Worm (Caenorhabditis elegans) whole organism, L4 larva: ENCODE data around the gene C09E9.1.
A peak's percentile ranks its signal among the peaks of the same experiment; 100 is the strongest.

Experiments
- D1046.2 ChIP-seq: fragments of 200-800 bp; sonication (Bioruptor generic); IDR thresholded peaks from 2 replicates; pipeline ENCODE4 v1.3.6; 2022; ENCODE audit warnings: missing genetic modification characterization, missing compliant biosample characterization
- F10B5.3 ChIP-seq: sonication (generic microtip); optimal IDR thresholded peaks from 2 replicates; lab custom pipeline; 2016; ENCODE audit warnings: mild to moderate bottlenecking, missing genetic modification characterization, missing compliant biosample characterization
- F37D6.2 ChIP-seq: sonication (generic microtip); optimal IDR thresholded peaks from 2 replicates; lab custom pipeline; 2016; ENCODE audit warnings: mild to moderate bottlenecking, missing genetic modification characterization, missing compliant biosample characterization
- F44E2.7 ChIP-seq: fragments of 200-800 bp; sonication (Bioruptor generic); IDR thresholded peaks from 2 replicates; pipeline ENCODE4 v2.1.2; 2022; ENCODE audit warnings: missing genetic modification characterization, missing compliant biosample characterization
- F49E8.2 ChIP-seq: sonication (generic microtip); optimal IDR thresholded peaks from 2 replicates; lab custom pipeline; 2016; ENCODE audit warnings: missing compliant biosample characterization, mild to moderate bottlenecking, missing genetic modification characterization, borderline replicate concordance
- ZK546.5 ChIP-seq, 2 experiments: sonication (generic microtip); optimal IDR thresholded peaks; 2 replicates each; lab custom pipeline; 2017; ENCODE audit warnings: missing biosample characterization in 2 of 2, missing genetic modification characterization in 2 of 2
- aha-1 ChIP-seq: fragments of 150-350 bp; peaks from one replicate; lab custom pipeline; 2014; ENCODE audit warnings: missing biosample characterization, missing genetic modification characterization
- aly-2 ChIP-seq: sonication (generic microtip); optimal IDR thresholded peaks from 2 replicates; lab custom pipeline; 2018; ENCODE audit warnings: missing biosample characterization, missing genetic modification characterization
- ama-1 ChIP-seq: fragments of 150-350 bp; optimal IDR thresholded peaks from 2 replicates; lab custom pipeline; 2014; ENCODE audit warnings: inconsistent platforms, mixed read lengths
- attf-4 ChIP-seq: sonication (generic microtip); optimal IDR thresholded peaks from 3 replicates; lab custom pipeline; 2017; ENCODE audit warnings: missing biosample characterization, missing genetic modification characterization
- ceh-20 ChIP-seq: fragments of 200-800 bp; sonication (Bioruptor generic); IDR thresholded peaks from 2 replicates; pipeline ENCODE4 v1.3.6; 2022; ENCODE audit warnings: missing genetic modification reagents, missing genetic modification characterization, missing compliant biosample characterization
- ceh-28 ChIP-seq: fragments of 150-350 bp; optimal IDR thresholded peaks from 2 replicates; lab custom pipeline; 2014; ENCODE audit warnings: missing biosample characterization, missing genetic modification reagents, missing genetic modification characterization
- ceh-32 ChIP-seq: sonication (generic microtip); optimal IDR thresholded peaks from 2 replicates; lab custom pipeline; 2016; ENCODE audit warnings: mild to moderate bottlenecking, missing genetic modification characterization, missing compliant biosample characterization; ENCODE audit not compliant: poor library complexity
- ceh-62 ChIP-seq: sonication (generic microtip); optimal IDR thresholded peaks from 2 replicates; lab custom pipeline; 2017; ENCODE audit warnings: missing biosample characterization, missing genetic modification characterization
- daf-12 ChIP-seq: fragments of 150-350 bp; optimal IDR thresholded peaks from 2 replicates; lab custom pipeline; 2014; ENCODE audit warnings: missing biosample characterization, missing genetic modification reagents, missing genetic modification characterization
- daf-19 ChIP-seq: fragments of 200-800 bp; sonication (Bioruptor generic); conservative IDR thresholded peaks from 2 replicates; pipeline ENCODE4 v1.3.6; 2022; ENCODE audit warnings: missing genetic modification characterization, missing compliant biosample characterization
- daf-8 ChIP-seq: fragments of 200-800 bp; sonication (Bioruptor generic); IDR thresholded peaks from 2 replicates; pipeline ENCODE4 v1.3.6; 2022; ENCODE audit warnings: missing genetic modification characterization, missing compliant biosample characterization
- dmd-6 ChIP-seq: fragments of 200-800 bp; sonication (Bioruptor generic); IDR thresholded peaks from 2 replicates; pipeline ENCODE4 v1.3.6; 2022; ENCODE audit warnings: missing genetic modification reagents, missing genetic modification characterization, missing compliant biosample characterization
- dmd-9 ChIP-seq: fragments of 200-800 bp; sonication (Bioruptor generic); IDR thresholded peaks from 2 replicates; pipeline ENCODE4 v1.3.6; 2022; ENCODE audit warnings: missing genetic modification reagents, missing genetic modification characterization, missing compliant biosample characterization
- egl-27 ChIP-seq: sonication (generic microtip); optimal IDR thresholded peaks from 3 replicates; lab custom pipeline; 2017; ENCODE audit warnings: missing biosample characterization, missing genetic modification reagents, missing genetic modification characterization
- fkh-10 ChIP-seq: fragments of 150-350 bp; optimal IDR thresholded peaks from 2 replicates; lab custom pipeline; 2014; ENCODE audit warnings: missing biosample characterization, missing genetic modification reagents, missing genetic modification characterization
- gei-8 ChIP-seq: fragments of 200-800 bp; sonication (Bioruptor generic); optimal IDR thresholded peaks from 2 replicates; lab custom pipeline; 2018; ENCODE audit warnings: mild to moderate bottlenecking, missing genetic modification characterization, missing compliant biosample characterization
- hif-1 ChIP-seq, 2 experiments: sonication (generic microtip); optimal IDR thresholded peaks; 2 replicates each; lab custom pipeline; 2016 to 2017; ENCODE audit warnings: missing compliant biosample characterization in 2 of 2, missing genetic modification characterization in 2 of 2, missing genetic modification reagents in 2 of 2, missing genotype in 2 of 2, mild to moderate bottlenecking in 1 of 2
- hlh-30 ChIP-seq: sonication (generic microtip); optimal IDR thresholded peaks from 2 replicates; lab custom pipeline; 2017; ENCODE audit warnings: antibody characterized with exemption, mild to moderate bottlenecking, missing genetic modification characterization, missing compliant biosample characterization; ENCODE audit not compliant: insufficient read depth
- jun-1 ChIP-seq: fragments of 150-350 bp; optimal IDR thresholded peaks from 2 replicates; lab custom pipeline; 2014; ENCODE audit warnings: missing biosample characterization, missing genetic modification reagents, missing genetic modification characterization
- lin-13 ChIP-seq: fragments of 150-350 bp; optimal IDR thresholded peaks from 2 replicates; lab custom pipeline; 2014; ENCODE audit warnings: missing biosample characterization, missing genetic modification reagents, missing genetic modification characterization
- lsy-2 ChIP-seq, 2 experiments: fragments of 150-350 bp in 1 of 2; sonication (generic microtip) in 1 of 2; optimal IDR thresholded peaks; 2 replicates each; lab custom pipeline; 2014 to 2017; ENCODE audit warnings: missing biosample characterization in 2 of 2, missing genetic modification characterization in 2 of 2
- madf-5 ChIP-seq, 2 experiments: fragments of 200-800 bp; sonication (Bioruptor generic); IDR thresholded peaks; 2 replicates each; pipeline ENCODE4 v1.3.6; 2022; ENCODE audit warnings: missing compliant biosample characterization in 2 of 2, missing genetic modification characterization in 2 of 2
- madf-9 ChIP-seq: fragments of 200-800 bp; sonication (Bioruptor generic); conservative IDR thresholded peaks from 2 replicates; pipeline ENCODE4 v1.3.6; 2022; ENCODE audit warnings: missing genetic modification reagents, missing genetic modification characterization, missing compliant biosample characterization
- mep-1 ChIP-seq: fragments of 150-350 bp; sonication (generic microtip); optimal IDR thresholded peaks from 3 replicates; lab custom pipeline; 2014; ENCODE audit warnings: missing biosample characterization, missing genetic modification characterization
- mes-2 ChIP-seq: sonication (generic microtip); optimal IDR thresholded peaks from 2 replicates; lab custom pipeline; 2016; ENCODE audit warnings: missing genotype, mild to moderate bottlenecking, missing genetic modification characterization, missing compliant biosample characterization; ENCODE audit not compliant: poor library complexity, severe bottlenecking
- mxl-2 ChIP-seq: fragments of 200-800 bp; sonication (Bioruptor generic); conservative IDR thresholded peaks from 2 replicates; pipeline ENCODE4 v1.3.6; 2022; ENCODE audit warnings: missing genetic modification reagents, missing genetic modification characterization, missing compliant biosample characterization
- mxl-3 ChIP-seq: fragments of 200-800 bp; sonication (Bioruptor generic); optimal IDR thresholded peaks from 2 replicates; lab custom pipeline; 2018; ENCODE audit warnings: mild to moderate bottlenecking, missing genetic modification characterization, missing compliant biosample characterization
- nhr-10 ChIP-seq: fragments of 150-350 bp; optimal IDR thresholded peaks from 2 replicates; lab custom pipeline; 2014; ENCODE audit warnings: missing biosample characterization, missing genetic modification characterization
- nhr-102 ChIP-seq: sonication (generic microtip); optimal IDR thresholded peaks from 2 replicates; lab custom pipeline; 2016; ENCODE audit warnings: mild to moderate bottlenecking, missing genetic modification characterization, moderate library complexity, missing compliant biosample characterization
- nhr-111 ChIP-seq: fragments of 200-800 bp; sonication (Bioruptor generic); optimal IDR thresholded peaks from 2 replicates; lab custom pipeline; 2018; ENCODE audit warnings: mild to moderate bottlenecking, missing genetic modification characterization, missing compliant biosample characterization
- nhr-41 ChIP-seq: fragments of 200-800 bp; sonication (Bioruptor generic); IDR thresholded peaks from 2 replicates; pipeline ENCODE4 v1.3.6; 2022; ENCODE audit warnings: missing genetic modification reagents, missing genetic modification characterization, missing compliant biosample characterization
- nhr-48 ChIP-seq: sonication (generic microtip); optimal IDR thresholded peaks from 2 replicates; lab custom pipeline; 2016; ENCODE audit warnings: mild to moderate bottlenecking, missing genetic modification characterization, missing compliant biosample characterization
- nhr-6 ChIP-seq: fragments of 150-350 bp; optimal IDR thresholded peaks from 2 replicates; lab custom pipeline; 2014; ENCODE audit warnings: missing biosample characterization, missing genetic modification characterization
- nhr-76 ChIP-seq: fragments of 150-350 bp; optimal IDR thresholded peaks from 2 replicates; lab custom pipeline; 2014; ENCODE audit warnings: missing biosample characterization, missing genetic modification characterization
- php-3 ChIP-seq: fragments of 200-800 bp; sonication (Bioruptor generic); IDR thresholded peaks from 2 replicates; pipeline ENCODE4 v1.3.6; 2022; ENCODE audit warnings: missing genetic modification reagents, missing genetic modification characterization, missing compliant biosample characterization
- rbr-2 ChIP-seq: sonication (generic microtip); optimal IDR thresholded peaks from 2 replicates; lab custom pipeline; 2016; ENCODE audit warnings: missing genotype, missing genetic modification characterization, missing compliant biosample characterization
- set-16 ChIP-seq: fragments of 200-800 bp; sonication (Bioruptor generic); IDR thresholded peaks from 2 replicates; pipeline ENCODE4 v1.3.6; 2022; ENCODE audit warnings: missing genetic modification reagents, missing genetic modification characterization, missing compliant biosample characterization
- skn-1 ChIP-seq: fragments of 150-350 bp; optimal IDR thresholded peaks from 2 replicates; lab custom pipeline; 2014; ENCODE audit warnings: missing biosample characterization, missing genetic modification characterization
- snpc-1.2 ChIP-seq: fragments of 200-800 bp; sonication (Bioruptor generic); IDR thresholded peaks from 2 replicates; pipeline ENCODE4 v1.3.6; 2022; ENCODE audit warnings: missing genetic modification reagents, missing genetic modification characterization, missing compliant biosample characterization
- snpc-4 ChIP-seq: fragments of 150-350 bp; optimal IDR thresholded peaks from 2 replicates; lab custom pipeline; 2014; ENCODE audit warnings: missing biosample characterization, missing genetic modification characterization
- spr-1 ChIP-seq: sonication (generic microtip); optimal IDR thresholded peaks from 2 replicates; lab custom pipeline; 2016; ENCODE audit warnings: mild to moderate bottlenecking, missing genetic modification characterization, missing compliant biosample characterization
- tra-1 ChIP-seq: fragments of 200-800 bp; sonication (Bioruptor generic); IDR thresholded peaks from 2 replicates; pipeline ENCODE4 v1.3.6; 2022; ENCODE audit warnings: missing genetic modification reagents, missing genetic modification characterization, missing compliant biosample characterization
- unc-130 ChIP-seq: sonication (generic microtip); optimal IDR thresholded peaks from 2 replicates; lab custom pipeline; 2016; ENCODE audit warnings: missing genetic modification reagents, missing genetic modification characterization, missing compliant biosample characterization
- unc-39 ChIP-seq: sonication (generic microtip); optimal IDR thresholded peaks from 2 replicates; lab custom pipeline; 2017; ENCODE audit warnings: missing biosample characterization, missing genetic modification characterization
- zfp-2 ChIP-seq: sonication (generic microtip); optimal IDR thresholded peaks from 2 replicates; lab custom pipeline; 2016; ENCODE audit warnings: mild to moderate bottlenecking, missing genetic modification characterization, missing compliant biosample characterization
- ztf-11 ChIP-seq: fragments of 150-350 bp; optimal IDR thresholded peaks from 2 replicates; lab custom pipeline; 2014; ENCODE audit warnings: missing biosample characterization, missing genetic modification characterization
- ztf-7 ChIP-seq: fragments of 150-350 bp; optimal IDR thresholded peaks from 2 replicates; lab custom pipeline; 2014; ENCODE audit warnings: missing biosample characterization, missing genetic modification characterization

Gene C09E9.1

ce11 chrIV:1274583-1274982, at the start of gene C09E9.1:
TSS of gene C09E9.1 (plus strand) at chrIV:1274868.
- no peak for TF ChIP-seq daf-8 (GFP tag; lab: Robert Waterston, UW)
- TF ChIP-seq lin-13 (GFP tag; lab: Kevin White, UChicago), result peak; percentile 50
- TF ChIP-seq nhr-10 (tag; lab: Kevin White, UChicago), result no peak
- no peak for TF ChIP-seq php-3 (GFP tag; lab: Robert Waterston, UW)
- TF ChIP-seq dmd-9, result 0 out of 2 replicates have a peak, but pooled peaks have one; percentile 38
- TF ChIP-seq unc-130 (GFP tag; lab: Kevin White, UChicago), result peak; percentile 8
- TF ChIP-seq nhr-111 (GFP tag; lab: Kevin White, UChicago), result no peak
- TF ChIP-seq snpc-4 (tag; lab: Kevin White, UChicago), result no peak
- TF ChIP-seq aly-2 (tag; lab: Kevin White, UChicago), result no peak
- TF ChIP-seq nhr-48 (tag; lab: Kevin White, UChicago), result no peak
- no peak for TF ChIP-seq nhr-76 (tag; lab: Kevin White, UChicago)
- TF ChIP-seq hif-1 (tag; optimal IDR thresholded peaks at IDR 0.05; lab: Kevin White, UChicago), result peak in 1 of 2 experiments; percentile 33
- TF ChIP-seq daf-12 (tag; lab: Kevin White, UChicago), result no peak
- no peak for TF ChIP-seq madf-5 (GFP tag; IDR thresholded peaks at IDR 0.05; lab: Robert Waterston, UW)
- TF ChIP-seq mxl-2, result no peak
- TF ChIP-seq D1046.2, result no peak
- peak; percentile 33; the same call in 1 of the 2 replicates for TF ChIP-seq ceh-20
- TF ChIP-seq set-16, result peak; percentile 61
- peak; percentile 76 for TF ChIP-seq mxl-3
- TF ChIP-seq unc-39 (tag; lab: Kevin White, UChicago), result no peak
- peak in 1 of 2 experiments; percentile 74 for TF ChIP-seq lsy-2 (tag; optimal IDR thresholded peaks at IDR 0.05; lab: Kevin White, UChicago)
- no peak for TF ChIP-seq snpc-1.2
- TF ChIP-seq F37D6.2, result no peak
- TF ChIP-seq jun-1, result no peak
- no peak for TF ChIP-seq F49E8.2 (tag; lab: Kevin White, UChicago)
- TF ChIP-seq daf-19 (GFP tag; lab: Robert Waterston, UW), result no peak
- no peak for TF ChIP-seq skn-1 (tag; lab: Kevin White, UChicago)
- peak; percentile 13 for TF ChIP-seq ztf-7 (tag; lab: Kevin White, UChicago)
- TF ChIP-seq attf-4 (tag; lab: Kevin White, UChicago), result no peak
- no peak for TF ChIP-seq ama-1
- TF ChIP-seq aha-1 (tag; lab: Kevin White, UChicago), result no peak
- no peak for TF ChIP-seq egl-27 (tag; lab: Kevin White, UChicago)
- no peak for TF ChIP-seq tra-1 (GFP tag; lab: Robert Waterston, UW)
- TF ChIP-seq ceh-32 (tag; lab: Kevin White, UChicago), result no peak
- no peak for TF ChIP-seq gei-8
- TF ChIP-seq spr-1, result no peak
- TF ChIP-seq madf-9, result no peak
- no peak for TF ChIP-seq F44E2.7 (GFP tag; lab: Robert Waterston, UW)
- TF ChIP-seq ceh-62 (tag; lab: Kevin White, UChicago), result no peak
- peak; percentile 63 for TF ChIP-seq mep-1 (tag; lab: Kevin White, UChicago)
- TF ChIP-seq nhr-102 (tag; lab: Kevin White, UChicago), result no peak
- TF ChIP-seq nhr-41 (GFP tag; lab: Robert Waterston, UW), result no peak
- no peak for TF ChIP-seq ZK546.5 (tag; optimal IDR thresholded peaks at IDR 0.05; lab: Kevin White, UChicago)
- peak; percentile 95 for TF ChIP-seq hlh-30 (tag; lab: Kevin White, UChicago)
- TF ChIP-seq F10B5.3 (tag; lab: Kevin White, UChicago), result no peak
- no peak for TF ChIP-seq zfp-2 (tag; lab: Kevin White, UChicago)
- no peak for TF ChIP-seq ceh-28 (tag; lab: Kevin White, UChicago)
- no peak for TF ChIP-seq ztf-11 (tag; lab: Kevin White, UChicago)
- TF ChIP-seq nhr-6 (tag; lab: Kevin White, UChicago), result no peak
- peak; percentile 48 for TF ChIP-seq mes-2 (tag; lab: Kevin White, UChicago)
- TF ChIP-seq fkh-10, result no peak
- TF ChIP-seq rbr-2, result peak; percentile 50
- TF ChIP-seq dmd-6, result peak; percentile 60
